Worm (Caenorhabditis elegans): ENCODE data around the gene F23H11.2.

- TF ChIP-seq med-1 (GFP tag; optimal IDR thresholded peaks at IDR 0.05; ENCODE audit: insufficient read depth) (no peak), flt-1 (GFP tag; IDR thresholded peaks at IDR 0.05) (no peak), ref-1 (GFP tag; conservative IDR thresholded peaks at IDR 0.05) (no peak), T22C8.4 (GFP tag; IDR thresholded peaks at IDR 0.05) (no peak)
Observed at ce11 chrIII:880840-881239, 14.7 kb upstream of the F23H11.2 start.

Data from whole organism, midembryonic.